Worm (Caenorhabditis elegans) whole organism, dauer: ENCODE results near the gene ceh-10.

ENCODE experiments used
- unc-62 ChIP-seq: sonication (generic microtip); optimal IDR thresholded peaks from 2 replicates; lab custom pipeline; 2017; ENCODE audit warnings: missing biosample characterization, missing genetic modification reagents, missing genetic modification characterization

The ceh-10 gene

ce11 chrIII:5836816-5837215 is 38.0 kb downstream of the ceh-10 start, which contains the start of gene W04D12.1:
W04D12.1 (plus strand) TSS chrIII:5836926.
- TF ChIP-seq unc-62 (GFP tag; lab: Kevin White, UChicago) = no peak

ce11 chrIII:5838159-5839046 is 39.6 kb downstream of the ceh-10 start:
- TF ChIP-seq unc-62 (GFP tag; lab: Kevin White, UChicago) = no peak

ce11 chrIII:5839147-5839546 is 40.3 kb downstream of the ceh-10 start:
- TF ChIP-seq unc-62 (GFP tag; lab: Kevin White, UChicago) = no peak

- no peak for TF ChIP-seq unc-62 (GFP tag; lab: Kevin White, UChicago)
Observed at ce11 chrIII:5839598-5839997, 40.8 kb downstream of the ceh-10 start.

- TF ChIP-seq unc-62 (GFP tag; lab: Kevin White, UChicago) = no peak
Observed at ce11 chrIII:5840277-5840676, 41.4 kb downstream of the ceh-10 start.

ce11 chrIII:5840815-5841573 is 42.1 kb downstream of the ceh-10 start:
- no peak for TF ChIP-seq unc-62 (GFP tag; lab: Kevin White, UChicago)

ce11 chrIII:5841676-5842075 is 42.8 kb downstream of the ceh-10 start:
- no peak for TF ChIP-seq unc-62 (GFP tag; lab: Kevin White, UChicago)

- no peak for TF ChIP-seq unc-62 (GFP tag; lab: Kevin White, UChicago)
Observed at ce11 chrIII:5842920-5843319, 44.1 kb downstream of the ceh-10 start.

ce11 chrIII:5843662-5844061 is 44.8 kb downstream of the ceh-10 start:
- TF ChIP-seq unc-62 (GFP tag; lab: Kevin White, UChicago) = no peak

ce11 chrIII:5845483-5845882 is 46.6 kb downstream of the ceh-10 start:
- no peak for TF ChIP-seq unc-62 (GFP tag; lab: Kevin White, UChicago)

- TF ChIP-seq unc-62 (GFP tag; lab: Kevin White, UChicago) = no peak
Observed at ce11 chrIII:5846412-5846811, 47.6 kb downstream of the ceh-10 start.
